Fruit fly (Drosophila melanogaster) S2 (cell line): ENCODE measurements around the gene CG5326.

ENCODE experiments used
- CG8478 ChIP-seq: fragments of >200 bp; optimal IDR thresholded peaks from 2 replicates; lab custom pipeline; 2018
- CTCF ChIP-seq, 2 experiments: fragments of >200 bp; optimal IDR thresholded peaks; 2 replicates each; lab custom pipeline; 2018

DNA sequence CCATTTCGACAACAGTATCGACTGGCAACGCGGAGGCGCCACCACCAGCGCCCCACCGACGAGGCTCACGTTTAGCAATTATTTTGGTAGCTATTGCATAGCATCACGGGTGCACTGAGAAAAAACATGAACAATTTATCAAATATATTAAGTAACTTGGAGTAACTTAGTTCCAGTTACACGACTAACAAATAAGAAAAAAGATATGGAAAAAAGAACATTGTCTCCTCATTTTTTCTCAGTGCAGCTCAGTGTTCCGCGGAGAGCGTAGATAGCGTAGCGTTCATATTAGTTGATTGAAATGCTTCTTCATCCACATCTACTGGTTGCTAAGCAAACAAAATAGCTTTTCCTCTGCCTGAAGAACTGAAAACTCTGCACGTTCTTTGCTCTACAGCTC, 24.3 kb downstream of the CG5326 start:
- no peak for TF ChIP-seq CG8478
- no peak for TF ChIP-seq CTCF (optimal IDR thresholded peaks at IDR 0.05; lab: Kevin White, UChicago)
